Worm (Caenorhabditis elegans): Measurements from ENCODE around the gene ZK1098.12.

ZK1098.12 gene

ce11 chrIII:9511660-9512059 lies 33.3 kb upstream of the ZK1098.12 start:
- TF ChIP-seq hlh-12 (tag; optimal IDR thresholded peaks at IDR 0.05) (no peak), rcor-1 (GFP tag; IDR thresholded peaks at IDR 0.05) (no peak), tbp1 (GFP tag; optimal IDR thresholded peaks at IDR 0.05) (no peak), zim-3 (tag; optimal IDR thresholded peaks at IDR 0.05) (no peak), attf-6 (GFP tag; IDR thresholded peaks at IDR 0.05) (no peak), die-1 (tag; optimal IDR thresholded peaks at IDR 0.05) (no peak), xnd-1 (tag; optimal IDR thresholded peaks at IDR 0.05) (no peak), Y53G8AR.9 (GFP tag; conservative IDR thresholded peaks at IDR 0.05) (no peak), tbx-9 (tag; optimal IDR thresholded peaks at IDR 0.05; ENCODE audit: borderline replicate concordance) (no peak)

ce11 chrIII:9513006-9513405 lies 31.9 kb upstream of the ZK1098.12 start:
- TF ChIP-seq nfya-1 (tag; optimal IDR thresholded peaks at IDR 0.05; ENCODE audit: borderline replicate concordance, insufficient read depth) (no peak), hrde-1 (tag; optimal IDR thresholded peaks at IDR 0.05; ENCODE audit: borderline replicate concordance) (peak; percentile 14), Y79H2A.3 (GFP tag; conservative IDR thresholded peaks at IDR 0.05) (0 out of 2 replicates have a peak, but pooled peaks have one; percentile 29), hmg-1.2 (GFP tag; IDR thresholded peaks at IDR 0.05) (0 out of 2 replicates have a peak, but pooled peaks have one; percentile 17), aptf-3 (GFP tag; IDR thresholded peaks at IDR 0.05) (no peak), him-1 (tag; optimal IDR thresholded peaks at IDR 0.05) (peak; percentile 92), fkh-3 (tag; optimal IDR thresholded peaks at IDR 0.05) (no peak), athp-1 (tag; optimal IDR thresholded peaks at IDR 0.05) (peak; percentile 8), madf-6 (GFP tag; IDR thresholded peaks at IDR 0.05) (0 out of 2 replicates have a peak, but pooled peaks have one; percentile 20), snpc-1.3 (tag; optimal IDR thresholded peaks at IDR 0.05; ENCODE audit: insufficient read depth) (peak; percentile 2), rpc-1 (optimal IDR thresholded peaks at IDR 0.05) (no peak), rpc-1 (tag; optimal IDR thresholded peaks at IDR 0.05) (no peak)

- TF ChIP-seq F57A8.1 (GFP tag; optimal IDR thresholded peaks at IDR 0.05) (no peak), madf-3 (GFP tag; IDR thresholded peaks at IDR 0.05) (no peak), lir-1 (GFP tag; conservative IDR thresholded peaks at IDR 0.05) (no peak)
Measured at ce11 chrIII:9513569-9513968, 31.4 kb upstream of the ZK1098.12 start, which contains the start of gene F55H2.8. F55H2.8 (plus strand) TSS chrIII:9513869.

ce11 chrIII:9516148-9516547 lies 28.8 kb upstream of the ZK1098.12 start, which contains the start of gene F55H2.7:
F55H2.7 (minus strand) TSS chrIII:9516248.
- TF ChIP-seq snpc-1.3 (tag; optimal IDR thresholded peaks at IDR 0.05; ENCODE audit: insufficient read depth) (no peak), nhr-27 (tag; optimal IDR thresholded peaks at IDR 0.05) (no peak), F57A8.1 (GFP tag; optimal IDR thresholded peaks at IDR 0.05) (no peak), snpc-3.4 (tag; optimal IDR thresholded peaks at IDR 0.05) (peak; percentile 8)

- no peak for TF ChIP-seq B0035.1 (tag; optimal IDR thresholded peaks at IDR 0.05)
- peak; percentile 85 for TF ChIP-seq ceh-27 (GFP tag; optimal IDR thresholded peaks at IDR 0.05)
- TF ChIP-seq ekl-4 (GFP tag; IDR thresholded peaks at IDR 0.05): peak; percentile 85
- TF ChIP-seq atf-7 (tag; optimal IDR thresholded peaks at IDR 0.05): peak; percentile 39
- no peak for TF ChIP-seq mel-28 (tag; optimal IDR thresholded peaks at IDR 0.05; ENCODE audit: borderline replicate concordance)
- no peak for TF ChIP-seq F52B5.7 (tag; optimal IDR thresholded peaks at IDR 0.05)
- TF ChIP-seq dpl-1 (GFP tag; optimal IDR thresholded peaks at IDR 0.05): peak; percentile 39
- no peak for TF ChIP-seq sdz-38 (tag; optimal IDR thresholded peaks at IDR 0.05)
- TF ChIP-seq tbp1 (GFP tag; optimal IDR thresholded peaks at IDR 0.05): peak; percentile 58
- TF ChIP-seq ztf-22 (GFP tag; optimal IDR thresholded peaks at IDR 0.05): no peak
- no peak for TF ChIP-seq fkh-3 (tag; optimal IDR thresholded peaks at IDR 0.05)
- no peak for TF ChIP-seq akir-1 (GFP tag; optimal IDR thresholded peaks at IDR 0.05)
- TF ChIP-seq hsf-1 (GFP tag; IDR thresholded peaks at IDR 0.05): peak; percentile 35; the same call in 1 of the 2 replicates
- no peak for TF ChIP-seq aptf-3 (GFP tag; IDR thresholded peaks at IDR 0.05)
- TF ChIP-seq lag-1 (GFP tag; IDR thresholded peaks at IDR 0.05): no peak
- TF ChIP-seq ccch-3 (GFP tag; optimal IDR thresholded peaks at IDR 0.05): no peak
- TF ChIP-seq hrde-1 (tag; optimal IDR thresholded peaks at IDR 0.05; ENCODE audit: borderline replicate concordance): no peak
- no peak for TF ChIP-seq ama-1 (optimal IDR thresholded peaks at IDR 0.05)
- TF ChIP-seq ama-1 (GFP tag; optimal IDR thresholded peaks at IDR 0.05): no peak
Measured at ce11 chrIII:9521410-9522090, 23.4 kb upstream of the ZK1098.12 start, which contains the start of the genes clu-1 and prp-40. clu-1 (minus strand) TSS chrIII:9521460. prp-40 (plus strand) TSS chrIII:9522075.

Data from whole organism, young adult.